Fruit fly (Drosophila melanogaster) whole organism, pupa: ENCODE measurements around the gene CG18649.

ENCODE experiments used
- CG10348 ChIP-seq: fragments of 200-800 bp; sonication (Bioruptor generic); IDR thresholded peaks from 2 replicates; pipeline ENCODE4 v1.3.6; 2022; ENCODE audit warnings: missing biosample characterization, missing genetic modification characterization
- CG12605 ChIP-seq: fragments of 200-800 bp; sonication (Bioruptor generic); IDR thresholded peaks from 2 replicates; pipeline ENCODE4 v1.3.6; 2022; ENCODE audit warnings: missing biosample characterization, missing genetic modification characterization
- CG13204 ChIP-seq: fragments of 200-800 bp; sonication (Bioruptor generic); optimal IDR thresholded peaks from 2 replicates; lab custom pipeline; 2018; ENCODE audit warnings: missing biosample characterization, mild to moderate bottlenecking, missing genetic modification characterization, moderate library complexity
- CG14655 ChIP-seq: fragments of 200-800 bp; sonication (Bioruptor generic); optimal IDR thresholded peaks from 3 replicates; lab custom pipeline; 2017; ENCODE audit warnings: mild to moderate bottlenecking, missing biosample characterization, missing genetic modification reagents, missing genetic modification characterization
- CG15710 ChIP-seq: fragments of 200-800 bp; sonication (Bioruptor generic); optimal IDR thresholded peaks from 2 replicates; lab custom pipeline; 2018; ENCODE audit warnings: missing biosample characterization, mild to moderate bottlenecking, missing genetic modification characterization, moderate library complexity
- CG17806 ChIP-seq: fragments of 200-800 bp; sonication (Bioruptor generic); optimal IDR thresholded peaks from 2 replicates; lab custom pipeline; 2018; ENCODE audit warnings: missing biosample characterization, mild to moderate bottlenecking, missing genetic modification characterization, moderate library complexity
- CG32121 ChIP-seq: fragments of 200-800 bp; sonication (Bioruptor generic); IDR thresholded peaks from 2 replicates; pipeline ENCODE4 v1.3.6; 2022; ENCODE audit warnings: missing biosample characterization, missing genetic modification characterization
- CG34367 ChIP-seq: fragments of 200-800 bp; sonication (Bioruptor generic); optimal IDR thresholded peaks from 2 replicates; lab custom pipeline; 2018; ENCODE audit warnings: missing biosample characterization, mild to moderate bottlenecking, missing genetic modification characterization
- CG4496 ChIP-seq: fragments of 200-800 bp; sonication (Bioruptor generic); IDR thresholded peaks from 3 replicates; pipeline ENCODE4 v1.3.6; 2022; ENCODE audit warnings: missing biosample characterization, missing genetic modification characterization
- CG8159 ChIP-seq: fragments of 200-800 bp; sonication (Bioruptor generic); optimal IDR thresholded peaks from 3 replicates; lab custom pipeline; 2018; ENCODE audit warnings: missing biosample characterization, mild to moderate bottlenecking, missing genetic modification characterization, moderate library complexity
- CG8301 ChIP-seq: fragments of 200-800 bp; sonication (Bioruptor generic); optimal IDR thresholded peaks from 2 replicates; lab custom pipeline; 2018; ENCODE audit warnings: missing biosample characterization, mild to moderate bottlenecking, missing genetic modification characterization
- CG9948 ChIP-seq: fragments of 200-800 bp; sonication (Bioruptor generic); optimal IDR thresholded peaks from 2 replicates; lab custom pipeline; 2018; ENCODE audit warnings: missing biosample characterization, mild to moderate bottlenecking, missing genetic modification characterization, moderate library complexity
- D1 ChIP-seq: fragments of 200-800 bp; sonication (Bioruptor generic); optimal IDR thresholded peaks from 2 replicates; lab custom pipeline; 2018; ENCODE audit warnings: missing biosample characterization, mild to moderate bottlenecking, missing genetic modification characterization, moderate library complexity
- EcR ChIP-seq: fragments of 200-800 bp; sonication (Bioruptor generic); optimal IDR thresholded peaks from 3 replicates; lab custom pipeline; 2019; ENCODE audit warnings: missing biosample characterization, missing genetic modification characterization, mild to moderate bottlenecking, moderate library complexity, missing genetic modification reagents
- Ets98B ChIP-seq: fragments of 200-800 bp; sonication (Bioruptor generic); IDR thresholded peaks from 2 replicates; pipeline ENCODE4 v1.3.6; 2022; ENCODE audit warnings: missing biosample characterization, missing genetic modification characterization
- Pif1A ChIP-seq: fragments of 200-800 bp; sonication (Bioruptor generic); optimal IDR thresholded peaks from 3 replicates; lab custom pipeline; 2016; ENCODE audit warnings: missing biosample characterization, missing genetic modification characterization
- Pif1B ChIP-seq: fragments of 200-800 bp; sonication (Bioruptor generic); optimal IDR thresholded peaks from 3 replicates; lab custom pipeline; 2016; ENCODE audit warnings: missing biosample characterization, missing genetic modification characterization
- Snoo ChIP-seq: fragments of 200-800 bp; sonication (Bioruptor generic); optimal IDR thresholded peaks from 3 replicates; lab custom pipeline; 2017; ENCODE audit warnings: missing biosample characterization, mild to moderate bottlenecking, missing genetic modification characterization, inconsistent platforms
- fd96Ca ChIP-seq: fragments of 200-800 bp; sonication (Bioruptor generic); IDR thresholded peaks from 3 replicates; pipeline ENCODE4 v1.3.6; 2022; ENCODE audit warnings: missing biosample characterization, missing genetic modification characterization
- gl ChIP-seq: fragments of 200-800 bp; sonication (Bioruptor generic); optimal IDR thresholded peaks from 2 replicates; lab custom pipeline; 2018; ENCODE audit warnings: missing biosample characterization, mild to moderate bottlenecking, missing genetic modification characterization
- rn ChIP-seq: fragments of 200-800 bp; sonication (Bioruptor generic); IDR thresholded peaks from 2 replicates; pipeline ENCODE4 v1.3.6; 2022; ENCODE audit warnings: missing biosample characterization, missing genetic modification characterization

Gene CG18649

dm6 chr3L:15076380-15076779 is 22.4 kb upstream of the CG18649 start:
- TF ChIP-seq EcR (GFP tag; lab: Kevin White, UChicago), result peak; percentile 30
- no peak for TF ChIP-seq Snoo (tag; lab: Kevin White, UChicago)

dm6 chr3L:15073680-15074079 is 19.7 kb upstream of the CG18649 start:
- TF ChIP-seq gl (tag; lab: Kevin White, UChicago) (no peak), rn (GFP tag; lab: Robert Waterston, UW) (no peak), Pif1B (GFP tag; lab: Kevin White, UChicago) (no peak), CG14655 (GFP tag; lab: Kevin White, UChicago) (no peak), CG13204 (GFP tag; lab: Kevin White, UChicago) (no peak), EcR (GFP tag; lab: Kevin White, UChicago) (no peak), CG34367 (tag; lab: Kevin White, UChicago) (no peak), CG9948 (tag; lab: Kevin White, UChicago) (no peak), CG17806 (tag; lab: Kevin White, UChicago) (no peak), CG32121 (no peak), CG12605 (GFP tag; lab: Robert Waterston, UW) (no peak)
- TF ChIP-seq, all 21 proteins: peak for 0

- TF ChIP-seq CG12605 (GFP tag; lab: Robert Waterston, UW), result no peak
- no peak for TF ChIP-seq CG17806 (tag; lab: Kevin White, UChicago)
- no peak for TF ChIP-seq CG13204 (GFP tag; lab: Kevin White, UChicago)
- TF ChIP-seq CG34367 (tag; lab: Kevin White, UChicago), result no peak
- TF ChIP-seq CG9948 (tag; lab: Kevin White, UChicago), result no peak
- no peak for TF ChIP-seq EcR (GFP tag; lab: Kevin White, UChicago)
- no peak for TF ChIP-seq CG32121
- no peak for TF ChIP-seq fd96Ca
- TF ChIP-seq D1, result no peak
- no peak for TF ChIP-seq CG15710 (tag; lab: Kevin White, UChicago)
- no peak for TF ChIP-seq CG4496
- no peak for TF ChIP-seq gl (tag; lab: Kevin White, UChicago)
- no peak for TF ChIP-seq CG10348
- TF ChIP-seq Ets98B (GFP tag; lab: Robert Waterston, UW), result no peak
Observed at dm6 chr3L:15072149-15072548, 18.2 kb upstream of the CG18649 start.

- TF ChIP-seq CG32121, result no peak
- no peak for TF ChIP-seq gl (tag; lab: Kevin White, UChicago)
- no peak for TF ChIP-seq CG17806 (tag; lab: Kevin White, UChicago)
- TF ChIP-seq CG8159 (tag; lab: Kevin White, UChicago), result no peak
- TF ChIP-seq CG4496, result no peak
- no peak for TF ChIP-seq EcR (GFP tag; lab: Kevin White, UChicago)
- no peak for TF ChIP-seq CG8301 (tag; lab: Kevin White, UChicago)
- TF ChIP-seq CG9948 (tag; lab: Kevin White, UChicago), result no peak
- no peak for TF ChIP-seq Snoo (tag; lab: Kevin White, UChicago)
- TF ChIP-seq rn (GFP tag; lab: Robert Waterston, UW), result no peak
- no peak for TF ChIP-seq Pif1A (GFP tag; lab: Kevin White, UChicago)
- no peak for TF ChIP-seq CG34367 (tag; lab: Kevin White, UChicago)
Observed at dm6 chr3L:15064877-15065276, 10.9 kb upstream of the CG18649 start, which contains the start of gene Sytbeta. Gene Sytbeta, minus strand, starts transcription at chr3L:15064977.

dm6 chr3L:15061605-15062004 is 7.7 kb upstream of the CG18649 start, which contains the start of gene CG13460:
Gene CG13460, minus strand, starts transcription at chr3L:15061705.
- TF ChIP-seq EcR (GFP tag; lab: Kevin White, UChicago), result no peak
- no peak for TF ChIP-seq CG13204 (GFP tag; lab: Kevin White, UChicago)
- TF ChIP-seq D1, result no peak
- TF ChIP-seq CG9948 (tag; lab: Kevin White, UChicago), result no peak
- no peak for TF ChIP-seq CG10348
- no peak for TF ChIP-seq Pif1B (GFP tag; lab: Kevin White, UChicago)
- no peak for TF ChIP-seq CG12605 (GFP tag; lab: Robert Waterston, UW)
- TF ChIP-seq, all 21 proteins: peak for 0

dm6 chr3L:15054477-15054876 is 542 bp upstream of the CG18649 start, which contains the start of gene EAChm:
Gene EAChm, plus strand, starts transcription at chr3L:15054777.
- TF ChIP-seq Pif1B (GFP tag; lab: Kevin White, UChicago) (no peak), fd96Ca (no peak), CG34367 (tag; lab: Kevin White, UChicago) (no peak), CG15710 (tag; lab: Kevin White, UChicago) (no peak), Ets98B (GFP tag; lab: Robert Waterston, UW) (no peak), CG12605 (GFP tag; lab: Robert Waterston, UW) (no peak), CG8301 (tag; lab: Kevin White, UChicago) (no peak), CG4496 (no peak), CG14655 (GFP tag; lab: Kevin White, UChicago) (no peak)

dm6 chr3L:15053251-15053650 is 684 bp downstream of the CG18649 start, which contains the start of gene CG43680:
Gene CG43680, minus strand, starts transcription at chr3L:15053351.
- no peak for TF ChIP-seq Pif1A (GFP tag; lab: Kevin White, UChicago)
- no peak for TF ChIP-seq Pif1B (GFP tag; lab: Kevin White, UChicago)
- TF ChIP-seq CG8159 (tag; lab: Kevin White, UChicago), result no peak
- TF ChIP-seq CG13204 (GFP tag; lab: Kevin White, UChicago), result no peak
- no peak for TF ChIP-seq D1
- no peak for TF ChIP-seq Snoo (tag; lab: Kevin White, UChicago)
